Fruit fly (Drosophila melanogaster) whole organism, embryonic: ENCODE data around the gene kraken.

Experiments
- Aef1 ChIP-seq: fragments of 200-800 bp; sonication (Bioruptor generic); IDR thresholded peaks from 3 replicates; pipeline ENCODE4 v1.3.6; 2022; ENCODE audit warnings: missing biosample characterization, missing genetic modification characterization
- C15 ChIP-seq: fragments of 200-800 bp; sonication (Bioruptor generic); IDR thresholded peaks from 3 replicates; pipeline ENCODE4 v1.3.6; 2022; ENCODE audit warnings: missing biosample characterization, missing genetic modification characterization
- CG10654 ChIP-seq: fragments of 200-800 bp; sonication (Bioruptor generic); optimal IDR thresholded peaks from 2 replicates; lab custom pipeline; 2016; ENCODE audit warnings: missing biosample characterization, missing genetic modification characterization
- CG1233 ChIP-seq: fragments of 200-800 bp; sonication (Bioruptor generic); optimal IDR thresholded peaks from 4 replicates; lab custom pipeline; 2018; ENCODE audit warnings: missing biosample characterization, mild to moderate bottlenecking, missing genetic modification characterization
- CG12659 ChIP-seq: fragments of 200-800 bp; sonication (Bioruptor generic); optimal IDR thresholded peaks from 3 replicates; lab custom pipeline; 2017; ENCODE audit warnings: mild to moderate bottlenecking, missing biosample characterization, missing genetic modification reagents, missing genetic modification characterization
- CG12769 ChIP-seq: fragments of 200-800 bp; sonication (Bioruptor generic); optimal IDR thresholded peaks from 2 replicates; lab custom pipeline; 2019; ENCODE audit warnings: missing biosample characterization, mild to moderate bottlenecking, missing genetic modification characterization, moderate library complexity
- CG13894 ChIP-seq: fragments of 200-800 bp; sonication (Bioruptor generic); optimal IDR thresholded peaks from 3 replicates; lab custom pipeline; 2018; ENCODE audit warnings: missing biosample characterization, mild to moderate bottlenecking, missing genetic modification characterization, moderate library complexity
- CG14014 ChIP-seq: fragments of 200-800 bp; sonication (Bioruptor generic); IDR thresholded peaks from 2 replicates; pipeline ENCODE4 v1.3.6; 2022; ENCODE audit warnings: missing biosample characterization, missing genetic modification characterization
- CG15073 ChIP-seq: fragments of 200-800 bp; sonication (Bioruptor generic); optimal IDR thresholded peaks from 2 replicates; lab custom pipeline; 2016; ENCODE audit warnings: missing biosample characterization, missing genetic modification characterization
- CG15514 ChIP-seq: fragments of 200-800 bp; sonication (Bioruptor generic); optimal IDR thresholded peaks from 3 replicates; lab custom pipeline; 2017; ENCODE audit warnings: missing biosample characterization, missing genetic modification characterization, mild to moderate bottlenecking, moderate library complexity, missing genetic modification reagents
- CG1792 ChIP-seq: fragments of 200-800 bp; sonication (Bioruptor generic); optimal IDR thresholded peaks from 2 replicates; lab custom pipeline; 2016; ENCODE audit warnings: missing biosample characterization, missing genetic modification characterization
- CG1832 ChIP-seq: fragments of 200-800 bp; sonication (Bioruptor generic); optimal IDR thresholded peaks from 2 replicates; lab custom pipeline; 2017; ENCODE audit warnings: missing biosample characterization, mild to moderate bottlenecking, missing genetic modification characterization, inconsistent platforms
- CG18764 ChIP-seq: fragments of 200-800 bp; sonication (Bioruptor generic); optimal IDR thresholded peaks from 3 replicates; lab custom pipeline; 2016; ENCODE audit warnings: missing biosample characterization, missing genetic modification characterization
- CG30403 ChIP-seq: fragments of 200-800 bp; sonication (Bioruptor generic); optimal IDR thresholded peaks from 3 replicates; lab custom pipeline; 2016; ENCODE audit warnings: missing biosample characterization, missing genetic modification characterization
- CG31441 ChIP-seq: fragments of 200-800 bp; sonication (Bioruptor generic); IDR thresholded peaks from 2 replicates; pipeline ENCODE4 v1.3.6; 2022; ENCODE audit warnings: missing biosample characterization, missing genetic modification characterization
- CG4404 ChIP-seq: fragments of 200-800 bp; sonication (Bioruptor generic); IDR thresholded peaks from 2 replicates; pipeline ENCODE4 v1.3.6; 2022; ENCODE audit warnings: missing biosample characterization, missing genetic modification characterization
- CG4730 ChIP-seq: fragments of 200-800 bp; sonication (Bioruptor generic); IDR thresholded peaks from 2 replicates; pipeline ENCODE4 v1.3.6; 2022; ENCODE audit warnings: missing biosample characterization, missing genetic modification characterization
- CG7963 ChIP-seq: fragments of 200-800 bp; sonication (Bioruptor generic); IDR thresholded peaks from 3 replicates; pipeline ENCODE4 v1.3.6; 2022; ENCODE audit warnings: missing biosample characterization, missing genetic modification characterization; ENCODE audit not compliant: partially characterized antibody
- CG8388 ChIP-seq: fragments of 200-800 bp; sonication (Bioruptor generic); optimal IDR thresholded peaks from 2 replicates; lab custom pipeline; 2019; ENCODE audit warnings: missing biosample characterization, mild to moderate bottlenecking, missing genetic modification characterization, moderate library complexity
- CG8478 ChIP-seq: fragments of >200 bp; optimal IDR thresholded peaks from 2 replicates; lab custom pipeline; 2018
- CHES-1-like ChIP-seq: fragments of 200-800 bp; sonication (Bioruptor generic); optimal IDR thresholded peaks from 2 replicates; lab custom pipeline; 2016; ENCODE audit warnings: missing biosample characterization, missing genetic modification characterization
- Chrac-16 ChIP-seq: fragments of 200-800 bp; sonication (Bioruptor generic); optimal IDR thresholded peaks from 3 replicates; lab custom pipeline; 2016; ENCODE audit warnings: missing biosample characterization, missing genetic modification characterization
- Doc2 ChIP-seq: fragments of 200-800 bp; sonication (Bioruptor generic); IDR thresholded peaks from 2 replicates; pipeline ENCODE4 v1.3.6; 2022; ENCODE audit warnings: missing biosample characterization, missing genetic modification characterization
- E2f2 ChIP-seq: fragments of 200-800 bp; sonication (Bioruptor generic); IDR thresholded peaks from 2 replicates; pipeline ENCODE4 v1.3.6; 2022; ENCODE audit warnings: missing biosample characterization, missing genetic modification characterization
- Elba2 ChIP-seq: fragments of 200-800 bp; sonication (Bioruptor generic); optimal IDR thresholded peaks from 3 replicates; lab custom pipeline; 2016; ENCODE audit warnings: missing biosample characterization, missing genetic modification characterization
- Hsf ChIP-seq: fragments of 200-800 bp; sonication (Bioruptor generic); optimal IDR thresholded peaks from 3 replicates; lab custom pipeline; 2016; ENCODE audit warnings: missing biosample characterization, missing genetic modification characterization
- Kr ChIP-seq: fragments of 200-800 bp; sonication (Bioruptor generic); optimal IDR thresholded peaks from 2 replicates; lab custom pipeline; 2017; ENCODE audit warnings: missing biosample characterization, mild to moderate bottlenecking, missing genetic modification characterization
- Lim3 ChIP-seq: fragments of 200-800 bp; sonication (Bioruptor generic); IDR thresholded peaks from 2 replicates; pipeline ENCODE4 v1.3.6; 2022; ENCODE audit warnings: missing biosample characterization, missing genetic modification characterization
- MESR4 ChIP-seq: fragments of 200-800 bp; sonication (Bioruptor generic); optimal IDR thresholded peaks from 2 replicates; lab custom pipeline; 2018; ENCODE audit warnings: missing biosample characterization, mild to moderate bottlenecking, missing genetic modification characterization, moderate library complexity
- MTF-1 ChIP-seq: fragments of 200-800 bp; sonication (Bioruptor generic); optimal IDR thresholded peaks from 2 replicates; lab custom pipeline; 2018; ENCODE audit warnings: missing biosample characterization, mild to moderate bottlenecking, missing genetic modification characterization, borderline replicate concordance
- Optix ChIP-seq: fragments of 200-800 bp; sonication (Bioruptor generic); IDR thresholded peaks from 3 replicates; pipeline ENCODE4 v1.3.6; 2022; ENCODE audit warnings: missing biosample characterization, missing genetic modification characterization
- Sox100B ChIP-seq: fragments of 200-800 bp; sonication (Bioruptor generic); optimal IDR thresholded peaks from 3 replicates; lab custom pipeline; 2018; ENCODE audit warnings: missing biosample characterization, mild to moderate bottlenecking, missing genetic modification characterization
- YL-1 ChIP-seq: fragments of 200-800 bp; sonication (Bioruptor generic); optimal IDR thresholded peaks from 3 replicates; lab custom pipeline; 2017; ENCODE audit warnings: missing biosample characterization, mild to moderate bottlenecking, missing genetic modification characterization
- amos ChIP-seq: fragments of 200-800 bp; sonication (Bioruptor generic); IDR thresholded peaks from 2 replicates; pipeline ENCODE4 v1.3.6; 2022; ENCODE audit warnings: missing biosample characterization, missing genetic modification characterization; ENCODE audit not compliant: partially characterized antibody
- bowl ChIP-seq: fragments of 200-800 bp; sonication (Bioruptor generic); IDR thresholded peaks from 2 replicates; pipeline ENCODE4 v1.3.6; 2022; ENCODE audit warnings: missing biosample characterization, missing genetic modification characterization
- btn ChIP-seq: fragments of 200-800 bp; sonication (Bioruptor generic); optimal IDR thresholded peaks from 2 replicates; lab custom pipeline; 2016; ENCODE audit warnings: missing biosample characterization, missing genetic modification characterization
- crol ChIP-seq: fragments of 200-800 bp; sonication (Bioruptor generic); IDR thresholded peaks from 2 replicates; pipeline ENCODE4 v1.3.6; 2022; ENCODE audit warnings: missing biosample characterization, missing genetic modification characterization
- da ChIP-seq: fragments of 200-800 bp; sonication (Bioruptor generic); optimal IDR thresholded peaks from 2 replicates; lab custom pipeline; 2016; ENCODE audit warnings: missing biosample characterization, missing genetic modification characterization
- dimm ChIP-seq: fragments of 200-800 bp; sonication (Bioruptor generic); IDR thresholded peaks from 2 replicates; pipeline ENCODE4 v1.3.6; 2022; ENCODE audit warnings: missing biosample characterization, missing genetic modification characterization
- dpn ChIP-seq, 2 experiments: fragments of 200-800 bp; sonication (Bioruptor generic); optimal IDR thresholded peaks; 3 replicates each; lab custom pipeline; 2016; ENCODE audit warnings: missing biosample characterization in 2 of 2, missing genetic modification characterization in 2 of 2
- exex ChIP-seq: fragments of 200-800 bp; sonication (Bioruptor generic); optimal IDR thresholded peaks from 4 replicates; lab custom pipeline; 2018; ENCODE audit warnings: missing biosample characterization, mild to moderate bottlenecking, missing genetic modification characterization, moderate library complexity
- gem ChIP-seq: fragments of 200-800 bp; sonication (Bioruptor generic); optimal IDR thresholded peaks from 2 replicates; lab custom pipeline; 2019; ENCODE audit warnings: missing biosample characterization, mild to moderate bottlenecking, missing genetic modification characterization, moderate library complexity
- gfzf ChIP-seq: fragments of 200-800 bp; sonication (Bioruptor generic); optimal IDR thresholded peaks from 2 replicates; lab custom pipeline; 2016; ENCODE audit warnings: missing biosample characterization, mild to moderate bottlenecking, missing genetic modification characterization, moderate library complexity
- nerfin-2 ChIP-seq: fragments of 200-800 bp; sonication (Bioruptor generic); IDR thresholded peaks from 2 replicates; pipeline ENCODE4 v1.3.6; 2022; ENCODE audit warnings: missing biosample characterization, missing genetic modification characterization; ENCODE audit not compliant: partially characterized antibody
- onecut ChIP-seq: fragments of 200-800 bp; sonication (Bioruptor generic); IDR thresholded peaks from 2 replicates; pipeline ENCODE4 v1.3.6; 2022; ENCODE audit warnings: missing biosample characterization, missing genetic modification characterization
- pb ChIP-seq: fragments of 200-800 bp; sonication (Bioruptor generic); optimal IDR thresholded peaks from 3 replicates; lab custom pipeline; 2016; ENCODE audit warnings: missing biosample characterization, missing genetic modification characterization
- run ChIP-seq: fragments of 200-800 bp; sonication (Bioruptor generic); optimal IDR thresholded peaks from 3 replicates; lab custom pipeline; 2018; ENCODE audit warnings: missing biosample characterization, mild to moderate bottlenecking, missing genetic modification characterization
- salm ChIP-seq: fragments of 200-800 bp; sonication (Bioruptor generic); optimal IDR thresholded peaks from 2 replicates; lab custom pipeline; 2018; ENCODE audit warnings: missing biosample characterization, mild to moderate bottlenecking, missing genetic modification characterization
- sim ChIP-seq: fragments of 200-800 bp; sonication (Bioruptor generic); IDR thresholded peaks from 2 replicates; pipeline ENCODE4 v1.3.6; 2022; ENCODE audit warnings: missing biosample characterization, missing genetic modification characterization
- sisA ChIP-seq: fragments of 200-800 bp; sonication (Bioruptor generic); IDR thresholded peaks from 2 replicates; pipeline ENCODE4 v1.3.6; 2022; ENCODE audit warnings: missing biosample characterization, missing genetic modification characterization
- tio ChIP-seq: fragments of 200-800 bp; sonication (Bioruptor generic); optimal IDR thresholded peaks from 2 replicates; lab custom pipeline; 2017; ENCODE audit warnings: missing biosample characterization, missing genetic modification characterization, inconsistent platforms
- wek ChIP-seq: fragments of 200-800 bp; sonication (Bioruptor generic); optimal IDR thresholded peaks from 3 replicates; lab custom pipeline; 2018; ENCODE audit warnings: missing biosample characterization, mild to moderate bottlenecking, missing genetic modification characterization, moderate library complexity

Gene kraken

DNA sequence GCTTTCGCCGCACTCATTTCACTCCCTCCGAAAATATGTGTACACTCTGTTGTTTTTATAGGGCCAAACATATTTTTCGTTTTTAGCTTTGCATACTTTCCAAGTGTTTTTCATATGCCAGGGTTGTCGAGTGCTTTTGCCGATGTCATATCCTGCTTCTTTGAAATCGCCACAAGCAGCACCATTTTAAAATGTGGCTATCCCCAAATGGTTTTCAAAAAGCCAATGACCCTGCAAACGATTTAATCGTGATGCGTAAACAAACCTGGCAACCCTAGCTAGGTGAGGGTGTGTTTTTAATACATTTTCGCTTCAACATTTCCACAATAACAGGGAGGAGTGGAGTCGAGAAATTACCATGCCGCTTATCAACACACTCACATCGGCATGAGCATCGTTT lies 39.9 kb downstream of the kraken start (continued):
- TF ChIP-seq dpn (GFP tag; optimal IDR thresholded peaks at IDR 0.05; lab: Kevin White, UChicago) (peak; percentile 7 to 32), Aef1 (GFP tag; lab: Robert Waterston, UW) (no peak), tio (no peak), E2f2 (GFP tag; lab: Robert Waterston, UW) (0 out of 2 replicates have a peak, but pooled peaks have one; percentile 9), CHES-1-like (no peak), Hsf (GFP tag; lab: Kevin White, UChicago) (peak; percentile 2), nerfin-2 (GFP tag; lab: Robert Waterston, UW) (no peak), gfzf (GFP tag; lab: Kevin White, UChicago) (no peak), CG31441 (GFP tag; lab: Robert Waterston, UW) (0 out of 2 replicates have a peak, but pooled peaks have one; percentile 24), wek (GFP tag; lab: Kevin White, UChicago) (no peak), pb (GFP tag; lab: Kevin White, UChicago) (no peak), CG13894 (peak; percentile 47), CG30403 (GFP tag; lab: Kevin White, UChicago) (no peak), CG8478 (lab: Kevin White, UChicago) (no peak), onecut (peak; percentile 46), run (no peak), CG4730 (0 out of 2 replicates have a peak, but pooled peaks have one; percentile 22), bowl (GFP tag; lab: Robert Waterston, UW) (no peak), gem (tag; lab: Kevin White, UChicago) (peak; percentile 57), Sox100B (GFP tag; lab: Kevin White, UChicago) (no peak), CG1233 (GFP tag; lab: Kevin White, UChicago) (no peak), da (GFP tag; lab: Kevin White, UChicago) (no peak), sim (GFP tag; lab: Robert Waterston, UW) (no peak), sisA (GFP tag; lab: Robert Waterston, UW) (peak; percentile 39; the same call in 1 of the 2 replicates), CG15073 (GFP tag; lab: Kevin White, UChicago) (no peak), amos (GFP tag; lab: Robert Waterston, UW) (no peak), CG18764 (no peak), Kr (no peak), Optix (GFP tag; lab: Robert Waterston, UW) (peak; percentile 50; the same call in 1 of the 3 replicates), exex (tag; lab: Kevin White, UChicago) (no peak), CG4404 (GFP tag; lab: Robert Waterston, UW) (no peak), Doc2 (GFP tag; lab: Robert Waterston, UW) (no peak), CG15514 (GFP tag; lab: Kevin White, UChicago) (peak; percentile 31), CG12659 (GFP tag; lab: Kevin White, UChicago) (peak; percentile 15), dimm (GFP tag; lab: Robert Waterston, UW) (no peak), CG12769 (tag; lab: Kevin White, UChicago) (peak; percentile 59), Lim3 (no peak), Chrac-16 (no peak), CG10654 (GFP tag; lab: Kevin White, UChicago) (no peak), crol (GFP tag; lab: Robert Waterston, UW) (no peak), CG1832 (no peak), CG8388 (no peak), MTF-1 (GFP tag; lab: Kevin White, UChicago) (no peak), CG7963 (no peak), salm (tag; lab: Kevin White, UChicago) (no peak), CG1792 (GFP tag; lab: Kevin White, UChicago) (no peak), YL-1 (GFP tag; lab: Kevin White, UChicago) (no peak), CG14014 (GFP tag; lab: Robert Waterston, UW) (peak; percentile 36; the same call in 1 of the 2 replicates), btn (GFP tag; lab: Kevin White, UChicago) (no peak), C15 (GFP tag; lab: Robert Waterston, UW) (no peak), MESR4 (GFP tag; lab: Kevin White, UChicago) (no peak), Elba2 (GFP tag; lab: Kevin White, UChicago) (no peak)
